Fruit fly (Drosophila melanogaster): ENCODE results near the gene CG5004.

The CG5004 gene

dm6 chrX:17142940-17143534 is 35.7 kb downstream of the CG5004 start, which contains the start of the genes mei-217 and mei-218 (continued):
- TF ChIP-seq CG9932 (GFP tag; IDR thresholded peaks at IDR 0.05) (no peak; the same call in 1 of the 2 replicates), Ets97D (GFP tag; optimal IDR thresholded peaks at IDR 0.05) (peak; percentile 42), ssp (GFP tag; IDR thresholded peaks at IDR 0.05) (0 out of 2 replicates have a peak, but pooled peaks have one; percentile 11), vfl (GFP tag; optimal IDR thresholded peaks at IDR 0.05) (no peak), ham (GFP tag; IDR thresholded peaks at IDR 0.05) (no peak), Doc3 (GFP tag; IDR thresholded peaks at IDR 0.05; ENCODE audit: partially characterized antibody) (peak; percentile 66; the same call in 1 of the 3 replicates), row (GFP tag; IDR thresholded peaks at IDR 0.05) (peak; percentile 82), en (GFP tag; optimal IDR thresholded peaks at IDR 0.05) (no peak), MBD-R2 (GFP tag; IDR thresholded peaks at IDR 0.05) (peak; percentile 37; the same call in 1 of the 2 replicates), CG14860 (GFP tag; IDR thresholded peaks at IDR 0.05; ENCODE audit: partially characterized antibody) (peak; percentile 66), CG13287 (GFP tag; IDR thresholded peaks at IDR 0.05; ENCODE audit: partially characterized antibody) (peak; percentile 71), YL-1 (GFP tag; optimal IDR thresholded peaks at IDR 0.05) (peak; percentile 39), CG4854 (GFP tag; optimal IDR thresholded peaks at IDR 0.05) (no peak), nerfin-2 (GFP tag; IDR thresholded peaks at IDR 0.05; ENCODE audit: partially characterized antibody) (0 out of 2 replicates have a peak, but pooled peaks have one; percentile 39), Chrac-16 (GFP tag; optimal IDR thresholded peaks at IDR 0.05) (peak; percentile 28), CG2120 (GFP tag; optimal IDR thresholded peaks at IDR 0.05) (peak; percentile 26), crc (GFP tag; optimal IDR thresholded peaks at IDR 0.05) (no peak), Ets65A (GFP tag) (peak; percentile 50), CG1024 (GFP tag; IDR thresholded peaks at IDR 0.05) (no peak), hb (GFP tag; IDR thresholded peaks at IDR 0.05; ENCODE audit: partially characterized antibody) (peak; percentile 56; the same call in 1 of the 3 replicates), Pdp1 (GFP tag; optimal IDR thresholded peaks at IDR 0.05) (peak in 1 of 2 experiments; percentile 14), CG12219 (GFP tag; optimal IDR thresholded peaks at IDR 0.05) (no peak), lilli (GFP tag; optimal IDR thresholded peaks at IDR 0.05) (peak; percentile 32), Dll (GFP tag; IDR thresholded peaks at IDR 0.05; ENCODE audit: partially characterized antibody) (peak; percentile 78), stwl (tag; optimal IDR thresholded peaks at IDR 0.05) (peak; percentile 59), dysf (GFP tag; IDR thresholded peaks at IDR 0.05) (0 out of 3 replicates have a peak, but pooled peaks have one; percentile 20), dmrt11E (tag; optimal IDR thresholded peaks at IDR 0.05) (peak; percentile 25), sug (tag; optimal IDR thresholded peaks at IDR 0.05) (peak; percentile 34), CG16813 (GFP tag; IDR thresholded peaks at IDR 0.05; ENCODE audit: partially characterized antibody) (peak; percentile 78), CG30020 (tag; optimal IDR thresholded peaks at IDR 0.05) (peak; percentile 46), CG7928 (GFP tag; optimal IDR thresholded peaks at IDR 0.05) (no peak), inv (GFP tag; IDR thresholded peaks at IDR 0.05; ENCODE audit: partially characterized antibody) (peak; percentile 63), CG10565 (GFP tag; optimal IDR thresholded peaks at IDR 0.05) (no peak), bab2 (GFP tag; optimal IDR thresholded peaks at IDR 0.05) (peak; percentile 4), CG34422 (GFP tag; IDR thresholded peaks at IDR 0.05) (0 out of 3 replicates have a peak, but pooled peaks have one; percentile 11), dimm (GFP tag; IDR thresholded peaks at IDR 0.05) (no peak), jigr1 (GFP tag; IDR thresholded peaks at IDR 0.05) (peak; percentile 37; the same call in 1 of the 3 replicates), zen (tag; optimal IDR thresholded peaks at IDR 0.05) (peak; percentile 11), zen2 (GFP tag; IDR thresholded peaks at IDR 0.05; ENCODE audit: partially characterized antibody) (peak; percentile 41; the same call in 1 of the 3 replicates), CG2116 (GFP tag; optimal IDR thresholded peaks at IDR 0.05) (peak; percentile 63), HLH4C (GFP tag; IDR thresholded peaks at IDR 0.05; ENCODE audit: partially characterized antibody) (peak; percentile 70), CG12942 (GFP tag; optimal IDR thresholded peaks at IDR 0.05) (no peak), E2f2 (GFP tag; IDR thresholded peaks at IDR 0.05) (peak; percentile 41), Sry-δ (GFP tag; optimal IDR thresholded peaks at IDR 0.05) (peak; percentile 80), bbx (GFP tag; IDR thresholded peaks at IDR 0.05; ENCODE audit: partially characterized antibody) (peak; percentile 71), Xbp1 (GFP tag; optimal IDR thresholded peaks at IDR 0.05) (peak; percentile 40), Dp (GFP tag; optimal IDR thresholded peaks at IDR 0.05) (peak; percentile 40), tgo (GFP tag; IDR thresholded peaks at IDR 0.05) (peak; percentile 27; the same call in 1 of the 3 replicates)

All from whole organism, embryonic.